Worm (Caenorhabditis elegans): ENCODE results near the gene T06C12.9.

ce11 chrV:15879508-15879907, 6.4 kb downstream of the T06C12.9 start, which contains the start of gene nhr-84:
- TF ChIP-seq ceh-9 (tag; optimal IDR thresholded peaks at IDR 0.05) = no peak
- no peak for TF ChIP-seq ama-1 (optimal IDR thresholded peaks at IDR 0.05)
- no peak for TF ChIP-seq pat-9 (tag; optimal IDR thresholded peaks at IDR 0.05)
- TF ChIP-seq sox-2 (GFP tag; IDR thresholded peaks at IDR 0.05) = no peak
- no peak for TF ChIP-seq C38D4.7 (GFP tag; optimal IDR thresholded peaks at IDR 0.05)
- no peak for TF ChIP-seq unc-86 (tag; optimal IDR thresholded peaks at IDR 0.05)
- no peak for TF ChIP-seq unc-42 (tag; optimal IDR thresholded peaks at IDR 0.05)
- no peak for TF ChIP-seq ztf-16 (tag; optimal IDR thresholded peaks at IDR 0.05)

All from whole organism, late embryonic.